Worm (Caenorhabditis elegans): ENCODE measurements around the gene irld-66.

The irld-66 gene

ce11 chrII:2929846-2930245 is 10.8 kb downstream of the irld-66 start:
- TF ChIP-seq xnd-1 (tag; optimal IDR thresholded peaks at IDR 0.05) (no peak), zfh-2 (GFP tag; conservative IDR thresholded peaks at IDR 0.05) (peak; percentile 81), ztf-28 (GFP tag; IDR thresholded peaks at IDR 0.05) (0 out of 2 replicates have a peak, but pooled peaks have one; percentile 10), lsl-1 (GFP tag; optimal IDR thresholded peaks at IDR 0.05) (no peak), K12H6.12 (tag; optimal IDR thresholded peaks at IDR 0.05) (no peak), snpc-1.1 (tag; optimal IDR thresholded peaks at IDR 0.05; ENCODE audit: insufficient read depth) (peak; percentile 54), F55B11.4 (tag; optimal IDR thresholded peaks at IDR 0.05; ENCODE audit: borderline replicate concordance, insufficient read depth) (no peak)

- TF ChIP-seq nhr-90 (tag; optimal IDR thresholded peaks at IDR 0.05) (no peak), zfh-2 (GFP tag; conservative IDR thresholded peaks at IDR 0.05) (peak; percentile 49)
Observed at ce11 chrII:2927533-2927932, 13.1 kb downstream of the irld-66 start, which contains the start of the genes ZK355.3 and ZK355.8. TSS of gene ZK355.3 (minus strand) at chrII:2927633. TSS of gene ZK355.8 (plus strand) at chrII:2927804.

- peak; percentile 3 for TF ChIP-seq ets-4 (GFP tag; optimal IDR thresholded peaks at IDR 0.05)
- peak; percentile 72 for TF ChIP-seq egrh-3 (GFP tag; IDR thresholded peaks at IDR 0.05)
- TF ChIP-seq F10E7.11 (tag; optimal IDR thresholded peaks at IDR 0.05) = peak; percentile 15
- no peak for TF ChIP-seq B0261.1 (tag; optimal IDR thresholded peaks at IDR 0.05)
- TF ChIP-seq zfh-2 (GFP tag; conservative IDR thresholded peaks at IDR 0.05) = peak; percentile 68
- TF ChIP-seq efl-1 (GFP tag; optimal IDR thresholded peaks at IDR 0.05) = no peak
- TF ChIP-seq aptf-3 (GFP tag; IDR thresholded peaks at IDR 0.05) = 0 out of 2 replicates have a peak, but pooled peaks have one; percentile 7
- no peak for TF ChIP-seq sea-2 (GFP tag; IDR thresholded peaks at IDR 0.05)
- 0 out of 2 replicates have a peak, but pooled peaks have one; percentile 28 for TF ChIP-seq mcd-1 (GFP tag; IDR thresholded peaks at IDR 0.05)
Observed at ce11 chrII:2925806-2926558, 14.7 kb downstream of the irld-66 start.

ce11 chrII:2925032-2925431 is 15.6 kb downstream of the irld-66 start:
- TF ChIP-seq zfh-2 (GFP tag; conservative IDR thresholded peaks at IDR 0.05) (peak; percentile 55; the same call in 1 of the 2 replicates), him-1 (tag; optimal IDR thresholded peaks at IDR 0.05) (no peak), T26A5.8 (tag; optimal IDR thresholded peaks at IDR 0.05) (no peak), egrh-3 (GFP tag; IDR thresholded peaks at IDR 0.05) (peak; percentile 61; the same call in 1 of the 2 replicates), hmg-1.2 (GFP tag; IDR thresholded peaks at IDR 0.05) (peak; percentile 67)

- TF ChIP-seq attf-3 (GFP tag; conservative IDR thresholded peaks at IDR 0.05) (0 out of 2 replicates have a peak, but pooled peaks have one; percentile 38), Y79H2A.3 (GFP tag; conservative IDR thresholded peaks at IDR 0.05) (no peak), nhr-80 (tag; optimal IDR thresholded peaks at IDR 0.05) (peak; percentile 16), F10E7.11 (tag; optimal IDR thresholded peaks at IDR 0.05) (no peak), let-607 (tag; optimal IDR thresholded peaks at IDR 0.05) (no peak)
Observed at ce11 chrII:2923617-2924016, 17.0 kb downstream of the irld-66 start, which contains the start of gene ZK355.2. TSS of gene ZK355.2 (plus strand) at chrII:2923917.

ce11 chrII:2922782-2923181 is 17.9 kb downstream of the irld-66 start:
- 0 out of 2 replicates have a peak, but pooled peaks have one; percentile 6 for TF ChIP-seq hsf-1 (GFP tag; IDR thresholded peaks at IDR 0.05)
- 0 out of 2 replicates have a peak, but pooled peaks have one; percentile 37 for TF ChIP-seq nfyb-1 (GFP tag; IDR thresholded peaks at IDR 0.05)
- TF ChIP-seq F57A8.1 (GFP tag; optimal IDR thresholded peaks at IDR 0.05) = no peak
- peak; percentile 93 for TF ChIP-seq hmg-1.2 (GFP tag; IDR thresholded peaks at IDR 0.05)
- TF ChIP-seq mcd-1 (GFP tag; IDR thresholded peaks at IDR 0.05) = 0 out of 2 replicates have a peak, but pooled peaks have one; percentile 35
- TF ChIP-seq hlh-12 (tag; optimal IDR thresholded peaks at IDR 0.05) = no peak
- no peak for TF ChIP-seq lin-26 (GFP tag; IDR thresholded peaks at IDR 0.05)
- 0 out of 2 replicates have a peak, but pooled peaks have one; percentile 0 for TF ChIP-seq Y95B8A.8 (GFP tag; IDR thresholded peaks at IDR 0.05)

Data from whole organism, young adult.